Fruit fly (Drosophila melanogaster): Measurements from ENCODE around the gene CG10663.

DNA sequence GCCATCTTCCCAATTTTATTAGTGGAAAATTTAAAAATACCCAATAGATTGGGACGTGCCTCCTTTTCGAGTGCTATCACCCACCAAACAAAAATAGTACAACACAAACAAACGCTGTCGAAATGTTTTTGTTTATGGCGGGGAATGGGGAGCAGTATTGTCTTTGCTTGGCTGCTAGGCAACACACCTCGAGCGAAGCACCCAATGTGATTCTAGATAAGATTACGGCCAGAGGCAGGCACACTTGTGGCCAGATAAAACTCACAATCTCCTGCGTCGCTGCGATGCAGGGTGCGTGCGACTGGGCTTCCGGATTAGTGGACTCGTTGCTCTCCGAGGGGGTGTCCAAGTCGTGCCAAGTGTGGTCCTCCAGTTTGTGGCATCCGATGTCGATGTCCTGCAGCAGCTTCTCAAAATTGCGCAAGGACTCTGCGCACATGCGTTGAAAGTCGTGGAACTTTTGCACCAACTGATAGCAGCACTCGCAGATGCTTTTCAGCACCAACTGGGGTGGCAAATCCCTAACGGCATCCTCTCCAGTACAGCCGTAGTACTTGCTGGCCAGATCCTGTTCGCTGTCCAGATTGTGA, 22.2 kb upstream of the CG10663 start:
- TF ChIP-seq CG8478 (optimal IDR thresholded peaks at IDR 0.05) (no peak), CTCF (optimal IDR thresholded peaks at IDR 0.05) (no peak)
